Worm (Caenorhabditis elegans) whole organism, young adult: ENCODE measurements around the gene srg-7.

Source experiments
- B0019.2 ChIP-seq: fragments of 200-800 bp; sonication (Bioruptor generic); conservative IDR thresholded peaks from 2 replicates; pipeline ENCODE4 v1.3.6; 2022; ENCODE audit warnings: missing genetic modification reagents, missing genetic modification characterization, missing compliant biosample characterization
- B0336.3 ChIP-seq: fragments of 200-800 bp; sonication (Bioruptor generic); IDR thresholded peaks from 2 replicates; pipeline ENCODE4 v1.3.6; 2022; ENCODE audit warnings: missing genetic modification characterization, missing compliant biosample characterization
- D2030.7 ChIP-seq: fragments of 200-800 bp; sonication (Bioruptor generic); IDR thresholded peaks from 2 replicates; pipeline ENCODE4 v1.3.6; 2022; ENCODE audit warnings: missing genetic modification reagents, missing genetic modification characterization, missing compliant biosample characterization
- F22D6.2 ChIP-seq: sonication (generic microtip); optimal IDR thresholded peaks from 2 replicates; lab custom pipeline; 2016; ENCODE audit warnings: mild to moderate bottlenecking, missing genetic modification characterization, missing compliant biosample characterization
- F39B2.1 ChIP-seq: fragments of 200-800 bp; sonication (Bioruptor generic); IDR thresholded peaks from 2 replicates; pipeline ENCODE4 v1.3.6; 2022; ENCODE audit warnings: missing genetic modification reagents, missing genetic modification characterization, missing compliant biosample characterization
- F49E8.2 ChIP-seq: sonication (generic microtip); optimal IDR thresholded peaks from 3 replicates; lab custom pipeline; 2017; ENCODE audit warnings: missing genetic modification characterization, mild to moderate bottlenecking, missing compliant biosample characterization, antibody characterized with exemption, moderate library complexity; ENCODE audit not compliant: insufficient read depth
- F57C9.4 ChIP-seq: sonication (generic microtip); optimal IDR thresholded peaks from 2 replicates; lab custom pipeline; 2017; ENCODE audit warnings: mild to moderate bottlenecking, missing genetic modification characterization, missing compliant biosample characterization
- K12H6.12 ChIP-seq: fragments of 200-800 bp; sonication (Bioruptor generic); optimal IDR thresholded peaks from 2 replicates; lab custom pipeline; 2018; ENCODE audit warnings: mild to moderate bottlenecking, missing genetic modification characterization, missing compliant biosample characterization
- T26A5.8 ChIP-seq: sonication (generic microtip); optimal IDR thresholded peaks from 2 replicates; lab custom pipeline; 2016; ENCODE audit warnings: missing genetic modification characterization, missing compliant biosample characterization
- Y53F4B.3 ChIP-seq: fragments of 200-800 bp; sonication (Bioruptor generic); IDR thresholded peaks from 2 replicates; pipeline ENCODE4 v1.3.6; 2022; ENCODE audit warnings: missing genetic modification reagents, missing genetic modification characterization, missing compliant biosample characterization
- Y95B8A.8 ChIP-seq: fragments of 200-800 bp; sonication (Bioruptor generic); IDR thresholded peaks from 2 replicates; pipeline ENCODE4 v1.3.6; 2022; ENCODE audit warnings: missing genetic modification reagents, missing genetic modification characterization, missing compliant biosample characterization
- atf-7 ChIP-seq: sonication (generic microtip); optimal IDR thresholded peaks from 2 replicates; lab custom pipeline; 2017; ENCODE audit warnings: mild to moderate bottlenecking, missing genetic modification characterization, missing compliant biosample characterization
- athp-1 ChIP-seq: sonication (generic microtip); optimal IDR thresholded peaks from 2 replicates; lab custom pipeline; 2017; ENCODE audit warnings: mild to moderate bottlenecking, missing genetic modification characterization, missing compliant biosample characterization
- ceh-100 ChIP-seq: fragments of 200-800 bp; sonication (Bioruptor generic); IDR thresholded peaks from 2 replicates; pipeline ENCODE4 v1.3.6; 2022; ENCODE audit warnings: missing genetic modification reagents, missing genetic modification characterization, missing compliant biosample characterization
- chd-7 ChIP-seq: sonication (generic microtip); optimal IDR thresholded peaks from 2 replicates; lab custom pipeline; 2016; ENCODE audit warnings: mild to moderate bottlenecking, missing genetic modification characterization, moderate library complexity, missing compliant biosample characterization
- dox-1 ChIP-seq: fragments of 200-800 bp; sonication (Bioruptor generic); IDR thresholded peaks from 2 replicates; pipeline ENCODE4 v1.3.6; 2022; ENCODE audit warnings: missing genetic modification reagents, missing genetic modification characterization, missing compliant biosample characterization
- egrh-3 ChIP-seq: fragments of 200-800 bp; sonication (Bioruptor generic); IDR thresholded peaks from 2 replicates; pipeline ENCODE4 v1.3.6; 2022; ENCODE audit warnings: missing genetic modification reagents, missing genetic modification characterization, missing compliant biosample characterization
- him-1 ChIP-seq: sonication (generic microtip); optimal IDR thresholded peaks from 2 replicates; lab custom pipeline; 2016; ENCODE audit warnings: missing genotype, missing genetic modification reagents, missing genetic modification characterization, missing compliant biosample characterization
- hmg-1.2 ChIP-seq: fragments of 200-800 bp; sonication (Bioruptor generic); IDR thresholded peaks from 2 replicates; pipeline ENCODE4 v1.3.6; 2022; ENCODE audit warnings: missing genetic modification reagents, missing genetic modification characterization, missing compliant biosample characterization
- hmg-20 ChIP-seq: fragments of 200-800 bp; sonication (Bioruptor generic); IDR thresholded peaks from 2 replicates; pipeline ENCODE4 v1.3.6; 2022; ENCODE audit warnings: missing genetic modification reagents, missing genetic modification characterization, missing compliant biosample characterization
- hrde-1 ChIP-seq: sonication (generic microtip); optimal IDR thresholded peaks from 2 replicates; lab custom pipeline; 2016; ENCODE audit warnings: missing genetic modification characterization, mild to moderate bottlenecking, missing compliant biosample characterization, moderate library complexity, missing genotype, missing genetic modification reagents, borderline replicate concordance
- hsf-1 ChIP-seq: fragments of 200-800 bp; sonication (Bioruptor generic); IDR thresholded peaks from 2 replicates; pipeline ENCODE4 v1.3.6; 2022; ENCODE audit warnings: missing genetic modification reagents, missing genetic modification characterization, missing compliant biosample characterization
- let-607 ChIP-seq, 2 experiments: fragments of 200-800 bp in 1 of 2; sonication (Bioruptor generic) in 1 of 2; sonication (generic microtip) in 1 of 2; optimal IDR thresholded peaks; 2 replicates each; lab custom pipeline; 2016 to 2018; ENCODE audit warnings: mild to moderate bottlenecking in 2 of 2, missing compliant biosample characterization in 2 of 2, missing genetic modification characterization in 2 of 2, moderate library complexity in 2 of 2, missing genotype in 1 of 2
- lin-35 ChIP-seq, 3 experiments: fragments of 150-350 bp in 2 of 3; sonication (generic microtip) in 1 of 3; optimal IDR thresholded peaks; 2 replicates each; lab custom pipeline; 2014 to 2018; ENCODE audit warnings: missing biosample characterization in 3 of 3, missing genetic modification characterization in 3 of 3, missing genetic modification reagents in 3 of 3
- lin-54 ChIP-seq: fragments of 200-800 bp; sonication (Bioruptor generic); optimal IDR thresholded peaks from 2 replicates; lab custom pipeline; 2018; ENCODE audit warnings: mild to moderate bottlenecking, missing genetic modification characterization, missing compliant biosample characterization
- lir-1 ChIP-seq: fragments of 200-800 bp; sonication (Bioruptor generic); conservative IDR thresholded peaks from 2 replicates; pipeline ENCODE4 v1.3.6; 2022; ENCODE audit warnings: missing genetic modification reagents, missing genetic modification characterization, missing compliant biosample characterization
- lsl-1 ChIP-seq: fragments of 200-800 bp; sonication (Bioruptor generic); optimal IDR thresholded peaks from 2 replicates; lab custom pipeline; 2018; ENCODE audit warnings: mild to moderate bottlenecking, missing genetic modification characterization, moderate library complexity, missing compliant biosample characterization
- madf-10 ChIP-seq: sonication (generic microtip); optimal IDR thresholded peaks from 2 replicates; lab custom pipeline; 2016; ENCODE audit warnings: mild to moderate bottlenecking, missing genetic modification characterization, missing compliant biosample characterization
- madf-8 ChIP-seq: fragments of 200-800 bp; sonication (Bioruptor generic); conservative IDR thresholded peaks from 2 replicates; pipeline ENCODE4 v1.3.6; 2022; ENCODE audit warnings: missing genetic modification reagents, missing genetic modification characterization, missing compliant biosample characterization
- nfya-2 ChIP-seq: fragments of 200-800 bp; sonication (Bioruptor generic); IDR thresholded peaks from 2 replicates; pipeline ENCODE4 v1.3.6; 2022; ENCODE audit warnings: missing genetic modification reagents, missing genetic modification characterization, missing compliant biosample characterization
- pbrm-1 ChIP-seq: fragments of 200-800 bp; sonication (Bioruptor generic); IDR thresholded peaks from 2 replicates; pipeline ENCODE4 v1.3.6; 2022; ENCODE audit warnings: missing genetic modification reagents, missing genetic modification characterization, missing compliant biosample characterization
- repo-1 ChIP-seq: sonication (generic microtip); optimal IDR thresholded peaks from 2 replicates; lab custom pipeline; 2017; ENCODE audit warnings: mild to moderate bottlenecking, missing genetic modification characterization, missing compliant biosample characterization
- snpc-1.1 ChIP-seq: sonication (generic microtip); optimal IDR thresholded peaks from 2 replicates; lab custom pipeline; 2017; ENCODE audit warnings: missing genetic modification characterization, mild to moderate bottlenecking, missing compliant biosample characterization, antibody characterized with exemption, moderate library complexity, missing genotype, missing genetic modification reagents; ENCODE audit not compliant: insufficient read depth
- snpc-3.4 ChIP-seq: sonication (generic microtip); optimal IDR thresholded peaks from 2 replicates; lab custom pipeline; 2017; ENCODE audit warnings: missing genetic modification characterization, mild to moderate bottlenecking, missing compliant biosample characterization, antibody characterized with exemption, moderate library complexity, missing genotype, missing genetic modification reagents
- snpc-4 ChIP-seq, 5 experiments: fragments of 150-350 bp in 1 of 5; sonication (generic microtip) in 4 of 5; optimal IDR thresholded peaks; 2 replicates each; lab custom pipeline; 2014 to 2018; ENCODE audit warnings: missing genetic modification characterization in 5 of 5, missing biosample characterization in 3 of 5, antibody characterized with exemption in 2 of 5, mild to moderate bottlenecking in 2 of 5, missing compliant biosample characterization in 2 of 5, missing genotype in 2 of 5, moderate library complexity in 2 of 5, missing genetic modification reagents in 1 of 5
- tbp1 ChIP-seq: fragments of 200-800 bp; sonication (Bioruptor generic); optimal IDR thresholded peaks from 2 replicates; lab custom pipeline; 2018; ENCODE audit warnings: mild to moderate bottlenecking, missing genetic modification characterization, missing compliant biosample characterization
- tbx-9 ChIP-seq: sonication (generic microtip); optimal IDR thresholded peaks from 2 replicates; lab custom pipeline; 2016; ENCODE audit warnings: borderline replicate concordance, missing genetic modification characterization, inconsistent platforms, missing compliant biosample characterization
- unc-62 ChIP-seq: fragments of 150-350 bp; optimal IDR thresholded peaks from 2 replicates; lab custom pipeline; 2014; ENCODE audit warnings: missing biosample characterization, missing genetic modification reagents, missing genetic modification characterization
- xnd-1 ChIP-seq: sonication (generic microtip); optimal IDR thresholded peaks from 2 replicates; lab custom pipeline; 2016; ENCODE audit warnings: missing genotype, missing genetic modification reagents, missing genetic modification characterization, missing compliant biosample characterization
- zfh-2 ChIP-seq: fragments of 200-800 bp; sonication (Bioruptor generic); conservative IDR thresholded peaks from 2 replicates; pipeline ENCODE4 v1.3.6; 2022; ENCODE audit warnings: missing genetic modification reagents, missing genetic modification characterization, missing compliant biosample characterization
- zim-3 ChIP-seq: sonication (generic microtip); optimal IDR thresholded peaks from 2 replicates; lab custom pipeline; 2017; ENCODE audit warnings: mild to moderate bottlenecking, missing genetic modification characterization, moderate library complexity, missing compliant biosample characterization

srg-7 gene

DNA sequence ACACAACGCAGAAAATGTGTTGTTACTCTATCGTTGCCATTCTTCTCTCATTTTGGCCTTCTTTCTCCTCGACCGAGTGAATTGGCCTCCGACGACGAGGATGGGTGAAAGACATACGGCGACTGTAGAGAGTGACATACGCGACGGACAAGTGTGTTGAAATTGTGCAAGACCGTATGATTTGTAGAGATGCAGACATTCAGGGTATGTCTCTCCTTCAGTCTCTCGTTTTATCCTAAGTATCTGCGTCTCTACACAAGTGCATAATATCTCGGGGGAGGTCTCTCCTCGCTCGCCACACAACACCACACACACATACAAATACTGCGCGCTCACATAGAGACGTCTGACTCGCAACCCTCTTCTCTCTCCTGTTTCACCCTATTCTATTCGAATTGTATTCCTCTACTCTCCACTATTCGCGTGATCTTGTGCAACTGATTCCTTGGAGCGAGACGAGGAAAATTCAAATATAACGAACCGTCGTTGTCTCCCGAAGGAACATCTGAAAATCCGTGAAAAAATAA, 12.2 kb upstream of the srg-7 start, which contains the start of gene hmg-1.2 (continued):
- TF ChIP-seq unc-62 (GFP tag; lab: Kevin White, UChicago) (peak; percentile 83), F39B2.1 (GFP tag; lab: Robert Waterston, UW) (no peak), F22D6.2 (tag; lab: Kevin White, UChicago) (no peak), atf-7 (tag; lab: Kevin White, UChicago) (peak; percentile 67), hmg-20 (GFP tag; lab: Robert Waterston, UW) (no peak), zim-3 (tag; lab: Kevin White, UChicago) (no peak), lir-1 (GFP tag; lab: Robert Waterston, UW) (no peak), let-607 (tag; optimal IDR thresholded peaks at IDR 0.05; lab: Kevin White, UChicago) (peak in 1 of 2 experiments; percentile 29), D2030.7 (GFP tag; lab: Robert Waterston, UW) (no peak), lin-54 (GFP tag; lab: Kevin White, UChicago) (peak; percentile 39), madf-10 (peak; percentile 65), Y53F4B.3 (GFP tag; lab: Robert Waterston, UW) (no peak), repo-1 (tag; lab: Kevin White, UChicago) (peak; percentile 73)

DNA sequence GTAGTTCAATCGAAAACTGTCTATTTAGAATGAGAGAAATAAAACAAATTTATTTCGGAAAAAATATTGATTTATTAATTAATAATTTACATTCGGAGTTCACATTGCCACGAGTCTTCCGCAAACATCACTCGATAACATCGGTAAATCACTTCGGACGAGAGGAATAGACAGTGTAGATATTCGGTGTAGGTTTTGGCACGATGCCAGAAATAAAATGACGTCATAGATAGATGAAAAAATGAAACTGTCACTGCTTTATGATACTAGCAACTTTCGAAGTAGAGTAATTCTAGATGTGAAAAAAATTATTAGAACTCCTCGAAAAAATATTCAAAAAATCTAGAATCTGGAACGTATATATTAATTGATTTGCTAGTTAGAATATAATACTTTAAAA, 11.5 kb upstream of the srg-7 start:
- TF ChIP-seq repo-1 (tag; lab: Kevin White, UChicago) (no peak), hmg-1.2 (peak; percentile 20; the same call in 1 of the 2 replicates), atf-7 (tag; lab: Kevin White, UChicago) (peak; percentile 3), K12H6.12 (tag; lab: Kevin White, UChicago) (no peak), hrde-1 (no peak)

DNA sequence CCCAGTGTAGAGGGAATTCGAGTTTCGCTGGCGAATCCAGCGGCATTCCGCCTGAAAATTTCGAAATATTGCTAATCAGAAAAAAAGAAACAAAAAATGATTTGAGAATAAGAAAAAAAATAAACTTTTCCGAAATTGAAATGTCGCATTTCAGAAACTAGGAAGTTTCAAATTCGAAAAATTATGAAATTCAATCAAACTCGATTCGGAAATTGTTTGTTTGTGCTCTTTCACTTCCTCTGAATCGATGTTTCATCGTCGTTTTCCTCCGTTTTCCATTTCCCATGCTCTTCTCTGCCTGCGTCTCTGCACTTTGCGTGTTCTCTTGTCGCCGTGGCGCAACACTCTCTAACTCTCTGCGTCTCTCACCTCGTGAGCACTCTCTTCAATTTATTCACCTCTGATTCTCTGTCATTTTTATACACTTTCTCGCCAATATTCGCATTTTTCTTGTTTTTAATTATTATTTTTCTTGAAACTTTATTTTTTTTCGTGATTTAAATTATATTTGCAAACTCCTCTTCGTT, 10.4 kb upstream of the srg-7 start, which contains the start of gene C18F10.7:
TSS of gene C18F10.7 (minus strand) at position 51 of the 527 bp plus-strand sequence.
- TF ChIP-seq snpc-4 (GFP tag; optimal IDR thresholded peaks at IDR 0.05; lab: Kevin White, UChicago) (no peak), snpc-4 (tag; optimal IDR thresholded peaks at IDR 0.05; lab: Kevin White, UChicago) (peak in 2 of 4 experiments; percentile 9 to 39), dox-1 (peak; percentile 82), ceh-100 (GFP tag; lab: Robert Waterston, UW) (no peak), F39B2.1 (GFP tag; lab: Robert Waterston, UW) (no peak), B0019.2 (no peak), lsl-1 (GFP tag; lab: Kevin White, UChicago) (peak; percentile 75), tbx-9 (tag; lab: Kevin White, UChicago) (no peak), repo-1 (tag; lab: Kevin White, UChicago) (no peak), snpc-3.4 (peak; percentile 70), chd-7 (tag; lab: Kevin White, UChicago) (no peak), Y95B8A.8 (GFP tag; lab: Robert Waterston, UW) (no peak), him-1 (peak; percentile 2), F49E8.2 (peak; percentile 49), xnd-1 (tag; lab: Kevin White, UChicago) (peak; percentile 61), hsf-1 (peak; percentile 62), snpc-1.1 (tag; lab: Kevin White, UChicago) (no peak), T26A5.8 (tag; lab: Kevin White, UChicago) (no peak), nfya-2 (no peak), egrh-3 (GFP tag; lab: Robert Waterston, UW) (peak; percentile 18; the same call in 1 of the 2 replicates), zfh-2 (GFP tag; lab: Robert Waterston, UW) (peak; percentile 68), pbrm-1 (peak; percentile 60; the same call in 1 of the 2 replicates), hmg-1.2 (peak; percentile 98), tbp1 (GFP tag; lab: Kevin White, UChicago) (peak; percentile 38), lin-35 (GFP tag; optimal IDR thresholded peaks at IDR 0.05; lab: Kevin White, UChicago) (peak in 1 of 3 experiments; percentile 50), B0336.3 (GFP tag; lab: Robert Waterston, UW) (peak; percentile 58), lin-54 (GFP tag; lab: Kevin White, UChicago) (peak; percentile 60), F57C9.4 (tag; lab: Kevin White, UChicago) (no peak), madf-8 (GFP tag; lab: Robert Waterston, UW) (peak; percentile 20; the same call in 1 of the 2 replicates), athp-1 (tag; lab: Kevin White, UChicago) (peak; percentile 36)
